Worm (Caenorhabditis elegans): ENCODE results near the gene clec-4.

- TF ChIP-seq unc-62 (GFP tag; optimal IDR thresholded peaks at IDR 0.05) (no peak), ama-1 (optimal IDR thresholded peaks at IDR 0.05) (no peak), ama-1 (GFP tag; optimal IDR thresholded peaks at IDR 0.05) (no peak), madf-3 (GFP tag; IDR thresholded peaks at IDR 0.05) (no peak), athp-1 (tag; optimal IDR thresholded peaks at IDR 0.05) (no peak), B0035.1 (tag; optimal IDR thresholded peaks at IDR 0.05) (no peak), nfya-2 (GFP tag; IDR thresholded peaks at IDR 0.05) (no peak), ztf-25 (GFP tag; IDR thresholded peaks at IDR 0.05) (no peak), pha-4 (tag; optimal IDR thresholded peaks at IDR 0.05) (no peak), nhr-80 (tag; optimal IDR thresholded peaks at IDR 0.05) (no peak), egrh-3 (GFP tag; IDR thresholded peaks at IDR 0.05) (no peak), snpc-4 (GFP tag; optimal IDR thresholded peaks at IDR 0.05) (no peak), snpc-4 (tag; optimal IDR thresholded peaks at IDR 0.05) (no peak)
Observed at ce11 chrII:12608653-12609052, 27.7 kb upstream of the clec-4 start, which contains the start of gene Y38E10A.9.

Measured in whole organism, young adult.